Fruit fly (Drosophila melanogaster) whole organism, embryonic: ENCODE results near the gene Gr28a.

Source experiments
- ATbp ChIP-seq: fragments of 200-800 bp; sonication (Bioruptor generic); optimal IDR thresholded peaks from 2 replicates; lab custom pipeline; 2017; ENCODE audit warnings: missing biosample characterization, mild to moderate bottlenecking, missing genetic modification characterization, missing genetic modification reagents
- Ada2b ChIP-seq: fragments of 200-800 bp; sonication (Bioruptor generic); IDR thresholded peaks from 2 replicates; pipeline ENCODE4 v1.3.6; 2022; ENCODE audit warnings: missing biosample characterization, missing genetic modification characterization
- Atf-2 ChIP-seq: fragments of 200-800 bp; sonication (Bioruptor generic); optimal IDR thresholded peaks from 2 replicates; lab custom pipeline; 2016; ENCODE audit warnings: missing biosample characterization, missing genetic modification characterization
- Blimp-1 ChIP-seq: fragments of 200-800 bp; sonication (Bioruptor generic); optimal IDR thresholded peaks from 3 replicates; lab custom pipeline; 2018; ENCODE audit warnings: missing biosample characterization, missing genetic modification characterization, mild to moderate bottlenecking, moderate library complexity, missing genetic modification reagents
- CG10321 ChIP-seq: fragments of 200-800 bp; sonication (Bioruptor generic); IDR thresholded peaks from 2 replicates; pipeline ENCODE4 v1.3.6; 2022; ENCODE audit warnings: missing biosample characterization, missing genetic modification characterization
- CG12299 ChIP-seq: fragments of 200-800 bp; sonication (Bioruptor generic); optimal IDR thresholded peaks from 2 replicates; lab custom pipeline; 2018; ENCODE audit warnings: missing biosample characterization, mild to moderate bottlenecking, missing genetic modification characterization
- CG1233 ChIP-seq: fragments of 200-800 bp; sonication (Bioruptor generic); optimal IDR thresholded peaks from 4 replicates; lab custom pipeline; 2018; ENCODE audit warnings: missing biosample characterization, mild to moderate bottlenecking, missing genetic modification characterization
- CG12391 ChIP-seq: fragments of 200-800 bp; sonication (Bioruptor generic); optimal IDR thresholded peaks from 3 replicates; lab custom pipeline; 2018; ENCODE audit warnings: missing biosample characterization, mild to moderate bottlenecking, missing genetic modification characterization, moderate library complexity
- CG14441 ChIP-seq: fragments of 200-800 bp; sonication (Bioruptor generic); IDR thresholded peaks from 2 replicates; pipeline ENCODE4 v1.3.6; 2022; ENCODE audit warnings: missing biosample characterization, missing genetic modification characterization
- CG16815 ChIP-seq: fragments of 200-800 bp; sonication (Bioruptor generic); optimal IDR thresholded peaks from 3 replicates; lab custom pipeline; 2017; ENCODE audit warnings: missing biosample characterization, mild to moderate bottlenecking, missing genetic modification characterization
- CG17912 ChIP-seq: fragments of 200-800 bp; sonication (Bioruptor generic); optimal IDR thresholded peaks from 2 replicates; lab custom pipeline; 2018; ENCODE audit warnings: missing biosample characterization, mild to moderate bottlenecking, missing genetic modification characterization
- CG18476 ChIP-seq: fragments of 200-800 bp; sonication (Bioruptor generic); optimal IDR thresholded peaks from 2 replicates; lab custom pipeline; 2016; ENCODE audit warnings: missing biosample characterization, mild to moderate bottlenecking, missing genetic modification characterization
- CG18619 ChIP-seq: fragments of 200-800 bp; sonication (Bioruptor generic); optimal IDR thresholded peaks from 3 replicates; lab custom pipeline; 2017; ENCODE audit warnings: missing biosample characterization, mild to moderate bottlenecking, missing genetic modification characterization
- CG2202 ChIP-seq: fragments of 200-800 bp; sonication (Bioruptor generic); optimal IDR thresholded peaks from 2 replicates; lab custom pipeline; 2018; ENCODE audit warnings: missing biosample characterization, mild to moderate bottlenecking, missing genetic modification characterization
- CG30020 ChIP-seq: fragments of 200-800 bp; optimal IDR thresholded peaks from 2 replicates; lab custom pipeline; 2019; ENCODE audit warnings: missing biosample characterization, mild to moderate bottlenecking, missing genetic modification characterization, moderate library complexity
- CG31224 ChIP-seq: fragments of 200-800 bp; sonication (Bioruptor generic); IDR thresholded peaks from 2 replicates; pipeline ENCODE4 v1.3.6; 2022; ENCODE audit warnings: missing biosample characterization, missing genetic modification characterization
- CG33213 ChIP-seq: fragments of 200-800 bp; sonication (Bioruptor generic); optimal IDR thresholded peaks from 3 replicates; lab custom pipeline; 2016; ENCODE audit warnings: missing biosample characterization, missing genetic modification characterization
- CG34376 ChIP-seq: fragments of 200-800 bp; sonication (Bioruptor generic); optimal IDR thresholded peaks from 2 replicates; lab custom pipeline; 2018; ENCODE audit warnings: missing biosample characterization, mild to moderate bottlenecking, missing genetic modification characterization
- CG3726 ChIP-seq: fragments of 200-800 bp; sonication (Bioruptor generic); IDR thresholded peaks from 3 replicates; pipeline ENCODE4, ENCODE4 v1.3.6; 2022; ENCODE audit warnings: missing biosample characterization, missing genetic modification characterization
- CG6765 ChIP-seq: fragments of 200-800 bp; sonication (Bioruptor generic); optimal IDR thresholded peaks from 3 replicates; lab custom pipeline; 2017; ENCODE audit warnings: missing biosample characterization, mild to moderate bottlenecking, missing genetic modification characterization
- CG6813 ChIP-seq: fragments of 200-800 bp; sonication (Bioruptor generic); optimal IDR thresholded peaks from 2 replicates; lab custom pipeline; 2017; ENCODE audit warnings: missing biosample characterization, missing genetic modification characterization, mild to moderate bottlenecking, moderate library complexity, missing genetic modification reagents
- CG8478 ChIP-seq: fragments of >200 bp; optimal IDR thresholded peaks from 2 replicates; lab custom pipeline; 2018
- CG8924 ChIP-seq: fragments of 200-800 bp; optimal IDR thresholded peaks from 3 replicates; lab custom pipeline; 2019; ENCODE audit warnings: missing biosample characterization, mild to moderate bottlenecking, missing genetic modification characterization, moderate library complexity
- CG9215 ChIP-seq: fragments of 200-800 bp; sonication (Bioruptor generic); IDR thresholded peaks from 2 replicates; pipeline ENCODE4 v1.3.6; 2022; ENCODE audit warnings: missing biosample characterization, missing genetic modification characterization
- CkIIα-i1 ChIP-seq: fragments of 200-800 bp; sonication (Bioruptor generic); IDR thresholded peaks from 2 replicates; pipeline ENCODE4 v1.3.6; 2022; ENCODE audit warnings: missing biosample characterization, missing genetic modification characterization
- Dad ChIP-seq: fragments of 200-800 bp; sonication (Bioruptor generic); optimal IDR thresholded peaks from 3 replicates; lab custom pipeline; 2016; ENCODE audit warnings: missing biosample characterization, missing genetic modification characterization
- Dll ChIP-seq: fragments of 200-800 bp; sonication (Bioruptor generic); IDR thresholded peaks from 4 replicates; pipeline ENCODE4 v1.3.6; 2022; ENCODE audit warnings: missing biosample characterization, missing genetic modification characterization; ENCODE audit not compliant: partially characterized antibody
- E2f2 ChIP-seq: fragments of 200-800 bp; sonication (Bioruptor generic); IDR thresholded peaks from 2 replicates; pipeline ENCODE4 v1.3.6; 2022; ENCODE audit warnings: missing biosample characterization, missing genetic modification characterization
- Hsf ChIP-seq: fragments of 200-800 bp; sonication (Bioruptor generic); optimal IDR thresholded peaks from 3 replicates; lab custom pipeline; 2016; ENCODE audit warnings: missing biosample characterization, missing genetic modification characterization
- NFAT ChIP-seq: fragments of 200-800 bp; sonication (Bioruptor generic); IDR thresholded peaks from 2 replicates; pipeline ENCODE4 v1.3.6; 2022; ENCODE audit warnings: missing biosample characterization, missing genetic modification characterization
- NK7.1 ChIP-seq: fragments of 200-800 bp; sonication (Bioruptor generic); optimal IDR thresholded peaks from 3 replicates; lab custom pipeline; 2016; ENCODE audit warnings: missing biosample characterization, missing genetic modification characterization
- NfI ChIP-seq: fragments of 200-800 bp; sonication (Bioruptor generic); optimal IDR thresholded peaks from 3 replicates; lab custom pipeline; 2018; ENCODE audit warnings: missing biosample characterization, mild to moderate bottlenecking, missing genetic modification characterization, moderate library complexity
- Oaz ChIP-seq: fragments of 200-800 bp; sonication (Bioruptor generic); IDR thresholded peaks from 2 replicates; pipeline ENCODE4 v1.3.6; 2022; ENCODE audit warnings: missing biosample characterization, missing genetic modification characterization
- PHDP ChIP-seq: fragments of 200-800 bp; sonication (Bioruptor generic); optimal IDR thresholded peaks from 3 replicates; lab custom pipeline; 2018; ENCODE audit warnings: missing biosample characterization, mild to moderate bottlenecking, missing genetic modification characterization, moderate library complexity
- Poxn ChIP-seq: fragments of 200-800 bp; sonication (Bioruptor generic); IDR thresholded peaks from 2 replicates; pipeline ENCODE4 v1.3.6; 2022; ENCODE audit warnings: missing biosample characterization, missing genetic modification characterization
- Six4 ChIP-seq: fragments of 200-800 bp; sonication (Bioruptor generic); optimal IDR thresholded peaks from 2 replicates; lab custom pipeline; 2016; ENCODE audit warnings: missing biosample characterization, missing genetic modification characterization
- Sry-δ ChIP-seq: fragments of 200-800 bp; sonication (Bioruptor generic); optimal IDR thresholded peaks from 2 replicates; lab custom pipeline; 2016; ENCODE audit warnings: missing biosample characterization, missing genetic modification characterization
- bab2 ChIP-seq: fragments of 200-800 bp; sonication (Bioruptor generic); optimal IDR thresholded peaks from 2 replicates; lab custom pipeline; 2016; ENCODE audit warnings: missing biosample characterization, missing genetic modification characterization
- chinmo ChIP-seq: fragments of 200-800 bp; sonication (Bioruptor generic); IDR thresholded peaks from 4 replicates; pipeline ENCODE4 v1.3.6; 2022; ENCODE audit warnings: missing biosample characterization, missing genetic modification characterization; ENCODE audit not compliant: partially characterized antibody
- chn ChIP-seq: fragments of 200-800 bp; sonication (Bioruptor generic); optimal IDR thresholded peaks from 2 replicates; lab custom pipeline; 2016; ENCODE audit warnings: missing biosample characterization, missing genetic modification characterization
- dimm ChIP-seq: fragments of 200-800 bp; sonication (Bioruptor generic); IDR thresholded peaks from 2 replicates; pipeline ENCODE4 v1.3.6; 2022; ENCODE audit warnings: missing biosample characterization, missing genetic modification characterization
- dmrt99B ChIP-seq: fragments of 200-800 bp; sonication (Bioruptor generic); optimal IDR thresholded peaks from 2 replicates; lab custom pipeline; 2018; ENCODE audit warnings: missing biosample characterization, mild to moderate bottlenecking, missing genetic modification characterization, moderate library complexity
- fu2 ChIP-seq: fragments of 200-800 bp; sonication (Bioruptor generic); optimal IDR thresholded peaks from 2 replicates; lab custom pipeline; 2016; ENCODE audit warnings: missing biosample characterization, missing genetic modification characterization
- jumu ChIP-seq: fragments of 200-800 bp; sonication (Bioruptor generic); optimal IDR thresholded peaks from 3 replicates; lab custom pipeline; 2016; ENCODE audit warnings: missing biosample characterization, missing genetic modification characterization
- lilli ChIP-seq: fragments of 200-800 bp; sonication (Bioruptor generic); optimal IDR thresholded peaks from 3 replicates; lab custom pipeline; 2016; ENCODE audit warnings: missing biosample characterization, missing genetic modification characterization
- nau ChIP-seq: fragments of 200-800 bp; sonication (Bioruptor generic); optimal IDR thresholded peaks from 3 replicates; lab custom pipeline; 2017; ENCODE audit warnings: missing biosample characterization, mild to moderate bottlenecking, missing genetic modification characterization, missing genetic modification reagents
- pan ChIP-seq, 4 experiments: fragments of >200 bp in 3 of 4; fragments of 200-800 bp in 1 of 4; sonication (Bioruptor generic) in 1 of 4; optimal IDR thresholded peaks in 3 of 4; IDR thresholded peaks in 1 of 4; 2 replicates each; pipeline versions ENCODE4 v1.3.6 to Lab custom; 2017 to 2022; ENCODE audit warnings: missing biosample characterization in 2 of 4, missing genetic modification characterization in 2 of 4, mixed read lengths in 1 of 4
- repo ChIP-seq: fragments of 200-800 bp; sonication (Bioruptor generic); optimal IDR thresholded peaks from 2 replicates; lab custom pipeline; 2016; ENCODE audit warnings: missing biosample characterization, missing genetic modification characterization
- sens-2 ChIP-seq: fragments of 200-800 bp; sonication (Bioruptor generic); IDR thresholded peaks from 2 replicates; pipeline ENCODE4 v1.3.6; 2022; ENCODE audit warnings: missing biosample characterization, missing genetic modification characterization
- sna ChIP-seq: fragments of 200-800 bp; sonication (Bioruptor generic); IDR thresholded peaks from 2 replicates; pipeline ENCODE4 v1.3.6; 2022; ENCODE audit warnings: missing biosample characterization, missing genetic modification characterization; ENCODE audit not compliant: partially characterized antibody
- toy ChIP-seq: fragments of 200-800 bp; sonication (Bioruptor generic); IDR thresholded peaks from 2 replicates; pipeline ENCODE4 v1.3.6; 2022; ENCODE audit warnings: missing biosample characterization, missing genetic modification characterization

Gr28a gene

dm6 chr2L:7495987-7496503, 42.0 kb upstream of the Gr28a start, which contains the start of gene Ziz (continued):
- peak; percentile 47 for TF ChIP-seq CG8924
- no peak for TF ChIP-seq Poxn
- TF ChIP-seq Hsf (GFP tag; lab: Kevin White, UChicago) = peak; percentile 6
- TF ChIP-seq CG31224 (GFP tag; lab: Robert Waterston, UW) = no peak
- TF ChIP-seq CG12299 (tag; lab: Kevin White, UChicago) = peak; percentile 32
- no peak for TF ChIP-seq nau (GFP tag; lab: Kevin White, UChicago)
- no peak for TF ChIP-seq CG3726
- no peak for TF ChIP-seq chn (GFP tag; lab: Kevin White, UChicago)
- no peak for TF ChIP-seq CG2202 (tag; lab: Kevin White, UChicago)
- TF ChIP-seq CG33213 (GFP tag; lab: Kevin White, UChicago) = peak; percentile 76
- peak; percentile 82 for TF ChIP-seq E2f2 (GFP tag; lab: Robert Waterston, UW)
- peak; percentile 24 for TF ChIP-seq NK7.1
- no peak for TF ChIP-seq toy
- TF ChIP-seq CG14441 = peak; percentile 16; the same call in 1 of the 2 replicates
- peak; percentile 2 for TF ChIP-seq dmrt99B (tag; lab: Kevin White, UChicago)
- no peak for TF ChIP-seq CG8478 (lab: Kevin White, UChicago)
- TF ChIP-seq CG12391 (tag; lab: Kevin White, UChicago) = peak; percentile 42
- TF ChIP-seq Atf-2 (GFP tag; lab: Kevin White, UChicago) = no peak
- TF ChIP-seq CG9215 (GFP tag; lab: Robert Waterston, UW) = no peak
- no peak for TF ChIP-seq CG16815 (GFP tag; lab: Kevin White, UChicago)
- peak; percentile 3 for TF ChIP-seq bab2 (GFP tag; lab: Kevin White, UChicago)
- no peak for TF ChIP-seq fu2
- TF ChIP-seq PHDP (tag; lab: Kevin White, UChicago) = peak; percentile 42
- TF ChIP-seq CG18619 (GFP tag; lab: Kevin White, UChicago) = no peak
- peak; percentile 9 for TF ChIP-seq CG1233 (GFP tag; lab: Kevin White, UChicago)
- TF ChIP-seq pan (optimal IDR thresholded peaks at IDR 0.05; lab: Kevin White, UChicago) = no peak
- TF ChIP-seq pan (GFP tag; optimal IDR thresholded peaks at IDR 0.05 in 1 of 2, IDR thresholded peaks at IDR 0.05 in 1 of 2) = peak in 1 of 2 experiments; percentile 14
- no peak for TF ChIP-seq Blimp-1
- TF ChIP-seq chinmo (GFP tag; lab: Robert Waterston, UW) = peak; percentile 86; the same call in 3 of the 4 replicates
- no peak for TF ChIP-seq sna (GFP tag; lab: Robert Waterston, UW)
- TF ChIP-seq CG17912 (GFP tag; lab: Kevin White, UChicago) = no peak
- peak; percentile 44; the same call in 1 of the 2 replicates for TF ChIP-seq NFAT
- TF ChIP-seq ATbp (GFP tag; lab: Kevin White, UChicago) = no peak
- TF ChIP-seq CG6813 (GFP tag; lab: Kevin White, UChicago) = peak; percentile 10
- peak; percentile 30 for TF ChIP-seq Dad (GFP tag; lab: Kevin White, UChicago)
- no peak for TF ChIP-seq CG6765
- TF ChIP-seq repo = peak; percentile 57
- no peak for TF ChIP-seq sens-2 (GFP tag; lab: Robert Waterston, UW)
- no peak for TF ChIP-seq Ada2b (GFP tag; lab: Robert Waterston, UW)
- TF ChIP-seq Sry-δ (GFP tag; lab: Kevin White, UChicago) = peak; percentile 47
- TF ChIP-seq CG30020 = no peak
- TF ChIP-seq CG34376 (GFP tag; lab: Kevin White, UChicago) = peak; percentile 72
- no peak for TF ChIP-seq CkIIα-i1 (GFP tag; lab: Robert Waterston, UW)
- no peak for TF ChIP-seq Dll (GFP tag; lab: Robert Waterston, UW)
- TF ChIP-seq dimm (GFP tag; lab: Robert Waterston, UW) = no peak
- no peak for TF ChIP-seq CG10321 (GFP tag; lab: Robert Waterston, UW)
- peak; percentile 35 for TF ChIP-seq NfI (GFP tag; lab: Kevin White, UChicago)
- TF ChIP-seq Six4 (GFP tag; lab: Kevin White, UChicago) = no peak
- no peak for TF ChIP-seq jumu
- TF ChIP-seq CG18476 (GFP tag; lab: Kevin White, UChicago) = no peak
- peak; percentile 14 for TF ChIP-seq lilli
- no peak for TF ChIP-seq Oaz (GFP tag; lab: Robert Waterston, UW)
